Worm (Caenorhabditis elegans): Measurements from ENCODE around the gene bca-2.

bca-2 gene

DNA sequence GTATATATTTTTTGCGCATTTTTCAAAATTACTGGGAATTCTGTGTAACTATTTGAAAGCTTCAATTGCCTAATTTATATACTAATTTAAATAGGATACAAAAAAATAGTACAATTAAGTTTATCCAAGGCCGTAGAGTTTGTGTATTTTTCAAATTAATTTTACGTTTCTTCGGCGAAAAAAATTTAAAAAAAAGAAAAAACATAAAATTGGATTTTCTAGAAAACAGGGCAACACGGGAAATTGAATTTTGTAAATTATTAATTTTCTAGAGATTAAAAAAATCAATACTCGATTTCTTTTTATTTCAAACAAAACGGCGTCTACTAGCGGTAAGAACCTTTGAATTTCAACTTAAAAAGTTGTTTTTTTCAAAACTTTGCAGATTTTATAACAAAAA, 46.8 kb downstream of the bca-2 start, which contains the start of gene Y116A8C.23:
TSS of gene Y116A8C.23 (plus strand) at position 301 of the 400 bp plus-strand sequence.
- no peak for TF ChIP-seq nhr-28 (tag; optimal IDR thresholded peaks at IDR 0.05)

DNA sequence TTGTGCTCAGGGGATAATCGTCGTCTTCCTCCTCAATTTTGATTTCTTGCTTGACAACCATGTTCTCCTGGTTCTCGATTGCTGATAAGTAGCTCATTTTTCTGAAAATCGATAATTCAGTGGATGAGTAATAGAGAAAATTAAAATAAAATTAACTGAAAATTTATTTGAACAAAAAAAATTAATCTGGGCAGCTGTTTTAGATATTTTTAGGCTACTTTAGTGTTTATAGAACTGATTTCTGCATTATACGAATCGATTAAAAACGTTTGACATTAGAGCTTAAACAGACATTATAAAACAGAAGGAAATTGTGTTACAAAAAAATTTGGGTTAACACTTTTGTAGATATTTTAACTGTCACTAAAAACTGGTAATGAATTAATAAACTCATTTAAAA, 51.8 kb downstream of the bca-2 start, which contains the start of gene athp-3:
TSS of gene athp-3 (minus strand) at position 101 of the 400 bp plus-strand sequence.
- TF ChIP-seq snpc-4 (tag; optimal IDR thresholded peaks at IDR 0.05) = no peak
- TF ChIP-seq nhr-11 (tag; optimal IDR thresholded peaks at IDR 0.05) = no peak
- TF ChIP-seq pha-4 (tag; optimal IDR thresholded peaks at IDR 0.05) = no peak
- no peak for TF ChIP-seq nhr-25 (tag; optimal IDR thresholded peaks at IDR 0.05)
- TF ChIP-seq hmg-11 (tag; optimal IDR thresholded peaks at IDR 0.05) = no peak
- TF ChIP-seq nhr-28 (tag; optimal IDR thresholded peaks at IDR 0.05) = no peak
- no peak for TF ChIP-seq nhr-67 (tag; optimal IDR thresholded peaks at IDR 0.05)
- no peak for TF ChIP-seq lsy-12 (tag; optimal IDR thresholded peaks at IDR 0.05)
- TF ChIP-seq zag-1 (tag; optimal IDR thresholded peaks at IDR 0.05) = no peak
- no peak for TF ChIP-seq fkh-2 (tag; optimal IDR thresholded peaks at IDR 0.05)
- TF ChIP-seq jun-1 (tag; optimal IDR thresholded peaks at IDR 0.05) = no peak
- TF ChIP-seq R02D3.7 (tag; optimal IDR thresholded peaks at IDR 0.05) = no peak
- no peak for TF ChIP-seq mdl-1 (tag; optimal IDR thresholded peaks at IDR 0.05)
- TF ChIP-seq daf-12 (tag; optimal IDR thresholded peaks at IDR 0.05) = no peak

Data from whole organism, L3 larva.